Worm (Caenorhabditis elegans): ENCODE data around the gene srw-90.

ce11 chrV:1752496-1752895 lies 50.6 kb downstream of the srw-90 start, which contains the start of gene ZK697.1:
- TF ChIP-seq nhr-237 (tag; optimal IDR thresholded peaks at IDR 0.05): no peak
- TF ChIP-seq snpc-4 (tag; optimal IDR thresholded peaks at IDR 0.05): no peak
- no peak for TF ChIP-seq elt-3 (tag; optimal IDR thresholded peaks at IDR 0.05)
- no peak for TF ChIP-seq lin-13 (tag; optimal IDR thresholded peaks at IDR 0.05)
- TF ChIP-seq nhr-76 (tag; optimal IDR thresholded peaks at IDR 0.05): no peak
- TF ChIP-seq nhr-28 (tag; optimal IDR thresholded peaks at IDR 0.05): no peak
- TF ChIP-seq unc-62 (GFP tag; optimal IDR thresholded peaks at IDR 0.05): no peak
- no peak for TF ChIP-seq mab-5 (tag; optimal IDR thresholded peaks at IDR 0.05)
- TF ChIP-seq zip-8 (tag; optimal IDR thresholded peaks at IDR 0.05): no peak
- TF ChIP-seq pha-4 (tag; optimal IDR thresholded peaks at IDR 0.05): no peak
- no peak for TF ChIP-seq ces-1 (GFP tag; optimal IDR thresholded peaks at IDR 0.05)
- no peak for TF ChIP-seq unc-39 (tag; optimal IDR thresholded peaks at IDR 0.05)
- TF ChIP-seq lsy-2 (tag; optimal IDR thresholded peaks at IDR 0.05): no peak
- TF ChIP-seq sptf-1 (tag; optimal IDR thresholded peaks at IDR 0.05): no peak

Measured in whole organism, mixed stage, embryonic.